Fruit fly (Drosophila melanogaster) whole organism, embryonic: Measurements from ENCODE around the gene zuc.

Source experiments
- ATbp ChIP-seq: fragments of 200-800 bp; sonication (Bioruptor generic); optimal IDR thresholded peaks from 2 replicates; lab custom pipeline; 2017; ENCODE audit warnings: missing biosample characterization, mild to moderate bottlenecking, missing genetic modification characterization, missing genetic modification reagents
- BEAF-32 ChIP-seq: fragments of 200-800 bp; sonication (Bioruptor generic); optimal IDR thresholded peaks from 3 replicates; lab custom pipeline; 2017; ENCODE audit warnings: missing biosample characterization, missing genetic modification characterization, mild to moderate bottlenecking, moderate library complexity, missing genetic modification reagents
- Bgb ChIP-seq: fragments of 200-800 bp; sonication (Bioruptor generic); IDR thresholded peaks from 2 replicates; pipeline ENCODE4 v1.3.6; 2022; ENCODE audit warnings: missing biosample characterization, missing genetic modification characterization; ENCODE audit not compliant: partially characterized antibody
- C15 ChIP-seq: fragments of 200-800 bp; sonication (Bioruptor generic); IDR thresholded peaks from 3 replicates; pipeline ENCODE4 v1.3.6; 2022; ENCODE audit warnings: missing biosample characterization, missing genetic modification characterization
- CG11560 ChIP-seq: fragments of 200-800 bp; sonication (Bioruptor generic); IDR thresholded peaks from 3 replicates; pipeline ENCODE4 v1.3.6; 2022; ENCODE audit warnings: missing biosample characterization, missing genetic modification characterization
- CG12219 ChIP-seq: fragments of 200-800 bp; sonication (Bioruptor generic); optimal IDR thresholded peaks from 3 replicates; lab custom pipeline; 2018; ENCODE audit warnings: missing biosample characterization, mild to moderate bottlenecking, missing genetic modification characterization
- CG12659 ChIP-seq: fragments of 200-800 bp; sonication (Bioruptor generic); optimal IDR thresholded peaks from 3 replicates; lab custom pipeline; 2017; ENCODE audit warnings: mild to moderate bottlenecking, missing biosample characterization, missing genetic modification reagents, missing genetic modification characterization
- CG1792 ChIP-seq: fragments of 200-800 bp; sonication (Bioruptor generic); optimal IDR thresholded peaks from 2 replicates; lab custom pipeline; 2016; ENCODE audit warnings: missing biosample characterization, missing genetic modification characterization
- CG18764 ChIP-seq: fragments of 200-800 bp; sonication (Bioruptor generic); optimal IDR thresholded peaks from 3 replicates; lab custom pipeline; 2016; ENCODE audit warnings: missing biosample characterization, missing genetic modification characterization
- CG3065 ChIP-seq: fragments of 200-800 bp; sonication (Bioruptor generic); optimal IDR thresholded peaks from 2 replicates; lab custom pipeline; 2016; ENCODE audit warnings: missing biosample characterization, missing genetic modification characterization
- CG34224 ChIP-seq: fragments of 200-800 bp; sonication (Bioruptor generic); IDR thresholded peaks from 3 replicates; pipeline ENCODE4 v1.3.6; 2022; ENCODE audit warnings: missing biosample characterization, missing genetic modification characterization; ENCODE audit not compliant: partially characterized antibody
- CG34422 ChIP-seq: fragments of 200-800 bp; sonication (Bioruptor generic); IDR thresholded peaks from 3 replicates; pipeline ENCODE4 v1.3.6; 2022; ENCODE audit warnings: missing biosample characterization, missing genetic modification characterization
- CG7372 ChIP-seq: fragments of 200-800 bp; sonication (Bioruptor generic); IDR thresholded peaks from 2 replicates; pipeline ENCODE4 v1.3.6; 2022; ENCODE audit warnings: missing biosample characterization, missing genetic modification characterization
- CrebB ChIP-seq: fragments of 200-800 bp; sonication (Bioruptor generic); optimal IDR thresholded peaks from 3 replicates; lab custom pipeline; 2018; ENCODE audit warnings: missing biosample characterization, mild to moderate bottlenecking, missing genetic modification characterization
- D ChIP-seq, 2 experiments: fragments of 200-800 bp in 1 of 2; fragments of >200 bp in 1 of 2; sonication (Bioruptor generic) in 1 of 2; optimal IDR thresholded peaks; 2 replicates in 1 of 2; 3 replicates in 1 of 2; lab custom pipeline; 2017; ENCODE audit warnings: mild to moderate bottlenecking in 1 of 2, missing biosample characterization in 1 of 2, missing genetic modification characterization in 1 of 2, missing genetic modification reagents in 1 of 2
- Dref ChIP-seq: fragments of 200-800 bp; sonication (Bioruptor generic); IDR thresholded peaks from 2 replicates; pipeline ENCODE4 v1.3.6; 2022; ENCODE audit warnings: missing biosample characterization, missing genetic modification characterization
- E2f1 ChIP-seq: fragments of 200-800 bp; sonication (Bioruptor generic); IDR thresholded peaks from 2 replicates; pipeline ENCODE4 v1.3.6; 2022; ENCODE audit warnings: missing biosample characterization, missing genetic modification characterization
- E2f2 ChIP-seq: fragments of 200-800 bp; sonication (Bioruptor generic); IDR thresholded peaks from 2 replicates; pipeline ENCODE4 v1.3.6; 2022; ENCODE audit warnings: missing biosample characterization, missing genetic modification characterization
- Eip74EF ChIP-seq, 2 experiments: fragments of 200-800 bp in 1 of 2; fragments of >200 bp in 1 of 2; sonication (Bioruptor generic) in 1 of 2; optimal IDR thresholded peaks; 2 replicates each; lab custom pipeline; 2017 to 2019; ENCODE audit warnings: missing biosample characterization in 2 of 2, missing genetic modification characterization in 2 of 2, mild to moderate bottlenecking in 1 of 2, moderate library complexity in 1 of 2
- Ets97D ChIP-seq: fragments of 200-800 bp; sonication (Bioruptor generic); optimal IDR thresholded peaks from 3 replicates; lab custom pipeline; 2016; ENCODE audit warnings: missing biosample characterization, missing genetic modification characterization
- Fer3 ChIP-seq: fragments of 200-800 bp; sonication (Bioruptor generic); optimal IDR thresholded peaks from 2 replicates; lab custom pipeline; 2018; ENCODE audit warnings: missing biosample characterization, mild to moderate bottlenecking, missing genetic modification characterization, moderate library complexity
- GATAe ChIP-seq: fragments of 200-800 bp; sonication (Bioruptor generic); conservative IDR thresholded peaks from 2 replicates; pipeline ENCODE4 v1.3.6; 2022; ENCODE audit warnings: missing biosample characterization, missing genetic modification characterization
- Gug ChIP-seq: fragments of 200-800 bp; sonication (Bioruptor generic); IDR thresholded peaks from 4 replicates; pipeline ENCODE4 v1.3.6; 2022; ENCODE audit warnings: missing biosample characterization, missing genetic modification characterization
- HLH4C ChIP-seq: fragments of 200-800 bp; sonication (Bioruptor generic); IDR thresholded peaks from 3 replicates; pipeline ENCODE4 v1.3.6; 2022; ENCODE audit warnings: missing biosample characterization, missing genetic modification characterization; ENCODE audit not compliant: partially characterized antibody
- Hr39 ChIP-seq: fragments of >200 bp; optimal IDR thresholded peaks from 2 replicates; lab custom pipeline; 2017
- Lim3 ChIP-seq: fragments of 200-800 bp; sonication (Bioruptor generic); IDR thresholded peaks from 2 replicates; pipeline ENCODE4 v1.3.6; 2022; ENCODE audit warnings: missing biosample characterization, missing genetic modification characterization
- MBD-R2 ChIP-seq: fragments of 200-800 bp; sonication (Bioruptor generic); IDR thresholded peaks from 2 replicates; pipeline ENCODE4 v1.3.6; 2022; ENCODE audit warnings: missing biosample characterization, missing genetic modification characterization
- Meics ChIP-seq: fragments of 200-800 bp; sonication (Bioruptor generic); optimal IDR thresholded peaks from 2 replicates; lab custom pipeline; 2017; ENCODE audit warnings: missing biosample characterization, mild to moderate bottlenecking, missing genetic modification characterization
- Opbp ChIP-seq: fragments of 200-800 bp; sonication (Bioruptor generic); IDR thresholded peaks from 3 replicates; pipeline ENCODE4 v1.3.6; 2022; ENCODE audit warnings: missing biosample characterization, missing genetic modification characterization; ENCODE audit not compliant: partially characterized antibody
- Poxn ChIP-seq: fragments of 200-800 bp; sonication (Bioruptor generic); IDR thresholded peaks from 2 replicates; pipeline ENCODE4 v1.3.6; 2022; ENCODE audit warnings: missing biosample characterization, missing genetic modification characterization
- Sry-δ ChIP-seq: fragments of 200-800 bp; sonication (Bioruptor generic); optimal IDR thresholded peaks from 2 replicates; lab custom pipeline; 2016; ENCODE audit warnings: missing biosample characterization, missing genetic modification characterization
- bbx ChIP-seq: fragments of 200-800 bp; sonication (Bioruptor generic); IDR thresholded peaks from 2 replicates; pipeline ENCODE4 v1.3.6; 2022; ENCODE audit warnings: missing biosample characterization, missing genetic modification characterization; ENCODE audit not compliant: partially characterized antibody
- ci ChIP-seq: fragments of 200-800 bp; sonication (Bioruptor generic); IDR thresholded peaks from 3 replicates; pipeline ENCODE4 v1.3.6; 2022; ENCODE audit warnings: missing biosample characterization, missing genetic modification characterization
- crol ChIP-seq: fragments of 200-800 bp; sonication (Bioruptor generic); IDR thresholded peaks from 2 replicates; pipeline ENCODE4 v1.3.6; 2022; ENCODE audit warnings: missing biosample characterization, missing genetic modification characterization
- cwo ChIP-seq: fragments of 200-800 bp; sonication (Bioruptor generic); optimal IDR thresholded peaks from 3 replicates; lab custom pipeline; 2017; ENCODE audit warnings: missing biosample characterization, missing genetic modification characterization, mild to moderate bottlenecking, moderate library complexity, missing genetic modification reagents
- dm ChIP-seq: fragments of 200-800 bp; sonication (Bioruptor generic); optimal IDR thresholded peaks from 3 replicates; lab custom pipeline; 2016; ENCODE audit warnings: missing biosample characterization, missing genetic modification characterization
- gfzf ChIP-seq: fragments of 200-800 bp; sonication (Bioruptor generic); optimal IDR thresholded peaks from 2 replicates; lab custom pipeline; 2016; ENCODE audit warnings: missing biosample characterization, mild to moderate bottlenecking, missing genetic modification characterization, moderate library complexity
- knrl ChIP-seq: fragments of 200-800 bp; sonication (Bioruptor generic); IDR thresholded peaks from 3 replicates; pipeline ENCODE4 v1.3.6; 2022; ENCODE audit warnings: missing biosample characterization, missing genetic modification characterization; ENCODE audit not compliant: partially characterized antibody
- nau ChIP-seq: fragments of 200-800 bp; sonication (Bioruptor generic); optimal IDR thresholded peaks from 3 replicates; lab custom pipeline; 2017; ENCODE audit warnings: missing biosample characterization, mild to moderate bottlenecking, missing genetic modification characterization, missing genetic modification reagents
- oc ChIP-seq: fragments of 200-800 bp; sonication (Bioruptor generic); optimal IDR thresholded peaks from 2 replicates; lab custom pipeline; 2018; ENCODE audit warnings: missing biosample characterization, mild to moderate bottlenecking, missing genetic modification characterization, moderate library complexity
- onecut ChIP-seq: fragments of 200-800 bp; sonication (Bioruptor generic); IDR thresholded peaks from 2 replicates; pipeline ENCODE4 v1.3.6; 2022; ENCODE audit warnings: missing biosample characterization, missing genetic modification characterization
- pan ChIP-seq, 4 experiments: fragments of >200 bp in 3 of 4; fragments of 200-800 bp in 1 of 4; sonication (Bioruptor generic) in 1 of 4; optimal IDR thresholded peaks in 3 of 4; IDR thresholded peaks in 1 of 4; 2 replicates each; pipeline versions ENCODE4 v1.3.6 to Lab custom; 2017 to 2022; ENCODE audit warnings: missing biosample characterization in 2 of 4, missing genetic modification characterization in 2 of 4, mixed read lengths in 1 of 4
- phol ChIP-seq: fragments of 200-800 bp; sonication (Bioruptor generic); optimal IDR thresholded peaks from 3 replicates; lab custom pipeline; 2018; ENCODE audit warnings: missing biosample characterization, mild to moderate bottlenecking, missing genetic modification characterization, moderate library complexity
- repo ChIP-seq: fragments of 200-800 bp; sonication (Bioruptor generic); optimal IDR thresholded peaks from 2 replicates; lab custom pipeline; 2016; ENCODE audit warnings: missing biosample characterization, missing genetic modification characterization
- sens-2 ChIP-seq: fragments of 200-800 bp; sonication (Bioruptor generic); IDR thresholded peaks from 2 replicates; pipeline ENCODE4 v1.3.6; 2022; ENCODE audit warnings: missing biosample characterization, missing genetic modification characterization
- sqz ChIP-seq: fragments of 200-800 bp; sonication (Bioruptor generic); optimal IDR thresholded peaks from 3 replicates; lab custom pipeline; 2018; ENCODE audit warnings: missing biosample characterization, mild to moderate bottlenecking, missing genetic modification characterization
- stwl ChIP-seq: fragments of 200-800 bp; sonication (Bioruptor generic); optimal IDR thresholded peaks from 3 replicates; lab custom pipeline; 2018; ENCODE audit warnings: missing biosample characterization, mild to moderate bottlenecking, missing genetic modification characterization, moderate library complexity
- vnd ChIP-seq: fragments of 200-800 bp; sonication (Bioruptor generic); IDR thresholded peaks from 3 replicates; pipeline ENCODE4 v1.3.6; 2022; ENCODE audit warnings: missing biosample characterization, missing genetic modification characterization; ENCODE audit not compliant: partially characterized antibody
- zen2 ChIP-seq: fragments of 200-800 bp; sonication (Bioruptor generic); IDR thresholded peaks from 3 replicates; pipeline ENCODE4 v1.3.6; 2022; ENCODE audit warnings: missing biosample characterization, missing genetic modification characterization; ENCODE audit not compliant: partially characterized antibody

Gene zuc

DNA sequence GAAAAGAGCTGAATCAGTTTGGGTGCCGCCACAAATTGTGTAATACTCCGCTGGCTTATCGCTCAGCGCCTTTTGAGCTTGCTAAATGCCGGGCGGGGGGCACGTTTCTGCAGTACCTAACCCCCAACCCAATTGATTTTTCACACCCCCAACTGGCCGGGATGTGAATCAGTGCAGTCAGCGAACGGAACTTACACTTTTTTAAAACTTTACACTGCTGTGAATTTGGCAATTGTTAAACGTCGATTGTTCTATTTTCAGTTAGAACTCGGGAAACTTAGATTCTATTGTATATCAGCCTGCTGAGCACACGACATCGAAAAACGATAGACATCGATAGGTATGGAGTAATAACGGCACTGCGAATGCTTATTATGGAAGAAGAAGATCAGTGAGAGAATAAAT, 48.5 kb upstream of the zuc start, which contains the start of gene Tom70 (continued):
- TF ChIP-seq Dref (GFP tag; lab: Robert Waterston, UW) (peak; percentile 73), dm (GFP tag; lab: Kevin White, UChicago) (peak; percentile 56), CrebB (tag; lab: Kevin White, UChicago) (no peak), CG34422 (GFP tag; lab: Robert Waterston, UW) (peak; percentile 75; the same call in 1 of the 3 replicates), Fer3 (no peak), Eip74EF (GFP tag; optimal IDR thresholded peaks at IDR 0.05; lab: Kevin White, UChicago) (no peak), CG11560 (tag; lab: Robert Waterston, UW) (no peak), GATAe (no peak), ATbp (GFP tag; lab: Kevin White, UChicago) (no peak), sqz (no peak), Meics (GFP tag; lab: Kevin White, UChicago) (no peak), CG1792 (GFP tag; lab: Kevin White, UChicago) (no peak), CG18764 (GFP tag; lab: Kevin White, UChicago) (no peak), stwl (tag; lab: Kevin White, UChicago) (peak; percentile 62), oc (tag; lab: Kevin White, UChicago) (no peak), Poxn (GFP tag; lab: Robert Waterston, UW) (no peak), phol (tag; lab: Kevin White, UChicago) (peak; percentile 3), gfzf (GFP tag; lab: Kevin White, UChicago) (peak; percentile 3), crol (GFP tag; lab: Robert Waterston, UW) (0 out of 2 replicates have a peak, but pooled peaks have one; percentile 10), Gug (GFP tag; lab: Robert Waterston, UW) (no peak), cwo (GFP tag; lab: Kevin White, UChicago) (no peak), CG3065 (GFP tag; lab: Kevin White, UChicago) (no peak), Opbp (GFP tag; lab: Robert Waterston, UW) (0 out of 3 replicates have a peak, but pooled peaks have one; percentile 30), C15 (GFP tag; lab: Robert Waterston, UW) (no peak), Sry-δ (peak; percentile 58), D (optimal IDR thresholded peaks at IDR 0.05; lab: Kevin White, UChicago) (no peak), D (GFP tag; optimal IDR thresholded peaks at IDR 0.05; lab: Kevin White, UChicago) (no peak), MBD-R2 (GFP tag; lab: Robert Waterston, UW) (peak; percentile 76), CG7372 (GFP tag; lab: Robert Waterston, UW) (no peak), CG12659 (GFP tag; lab: Kevin White, UChicago) (peak; percentile 32), ci (no peak), Hr39 (lab: Kevin White, UChicago) (no peak), Ets97D (GFP tag; lab: Kevin White, UChicago) (peak; percentile 17), sens-2 (no peak), HLH4C (GFP tag; lab: Robert Waterston, UW) (peak; percentile 54; the same call in 1 of the 3 replicates), pan (optimal IDR thresholded peaks at IDR 0.05; lab: Kevin White, UChicago) (no peak), pan (GFP tag; optimal IDR thresholded peaks at IDR 0.05 in 1 of 2, IDR thresholded peaks at IDR 0.05 in 1 of 2) (no peak), E2f2 (GFP tag; lab: Robert Waterston, UW) (peak; percentile 53), Bgb (GFP tag; lab: Robert Waterston, UW) (peak; percentile 61), repo (GFP tag; lab: Kevin White, UChicago) (no peak), CG12219 (no peak), zen2 (GFP tag; lab: Robert Waterston, UW) (peak; percentile 34; the same call in 1 of the 3 replicates), BEAF-32 (GFP tag; lab: Kevin White, UChicago) (peak; percentile 66), CG34224 (peak; percentile 67), nau (GFP tag; lab: Kevin White, UChicago) (no peak), E2f1 (GFP tag; lab: Robert Waterston, UW) (no peak), bbx (peak; percentile 68), Lim3 (GFP tag; lab: Robert Waterston, UW) (no peak), vnd (GFP tag; lab: Robert Waterston, UW) (peak; percentile 48; the same call in 2 of the 3 replicates), onecut (GFP tag; lab: Robert Waterston, UW) (peak; percentile 87), knrl (GFP tag; lab: Robert Waterston, UW) (peak; percentile 47; the same call in 1 of the 3 replicates)
